Fruit fly (Drosophila melanogaster) whole organism, wandering third instar larva: ENCODE measurements around the gene CG4115.

Source experiments
- Abd-B ChIP-seq: fragments of >200 bp; optimal IDR thresholded peaks from 2 replicates; lab custom pipeline; 2017; ENCODE audit warnings: missing biosample characterization, missing genetic modification characterization
- CG32264 ChIP-seq: fragments of 200-800 bp; sonication (Bioruptor generic); optimal IDR thresholded peaks from 2 replicates; lab custom pipeline; 2016; ENCODE audit warnings: missing biosample characterization, missing genetic modification characterization
- CrebA ChIP-seq: fragments of 200-800 bp; sonication (Bioruptor generic); optimal IDR thresholded peaks from 2 replicates; lab custom pipeline; 2016; ENCODE audit warnings: missing biosample characterization, mild to moderate bottlenecking, missing genetic modification characterization, borderline replicate concordance
- Dfd ChIP-seq: fragments of >200 bp; optimal IDR thresholded peaks from 2 replicates; lab custom pipeline; 2017; ENCODE audit warnings: missing biosample characterization, missing genetic modification characterization
- GATAd ChIP-seq: sonication (Bioruptor generic); optimal IDR thresholded peaks from 2 replicates; lab custom pipeline; 2016; ENCODE audit warnings: missing biosample characterization, missing genetic modification characterization
- HLH106 ChIP-seq: fragments of 200-800 bp; optimal IDR thresholded peaks from 3 replicates; lab custom pipeline; 2019; ENCODE audit warnings: missing biosample characterization, mild to moderate bottlenecking, missing genetic modification characterization, moderate library complexity
- Hnf4 ChIP-seq: fragments of 200-800 bp; sonication (Bioruptor generic); optimal IDR thresholded peaks from 2 replicates; lab custom pipeline; 2016; ENCODE audit warnings: missing biosample characterization, mild to moderate bottlenecking, missing genetic modification characterization
- Hr78 ChIP-seq: fragments of >200 bp; optimal IDR thresholded peaks from 2 replicates; lab custom pipeline; 2017; ENCODE audit warnings: missing biosample characterization, missing genetic modification characterization
- Hr83 ChIP-seq: fragments of 200-300 bp; sonication (Bioruptor generic); optimal IDR thresholded peaks from 2 replicates; lab custom pipeline; 2016; ENCODE audit warnings: missing biosample characterization, mild to moderate bottlenecking, missing genetic modification characterization, moderate library complexity; ENCODE audit not compliant: poor library complexity, severe bottlenecking
- Jra ChIP-seq: sonication (Bioruptor generic); optimal IDR thresholded peaks from 2 replicates; lab custom pipeline; 2016; ENCODE audit warnings: missing biosample characterization, missing genetic modification characterization
- Mio ChIP-seq: sonication (Bioruptor generic); optimal IDR thresholded peaks from 2 replicates; lab custom pipeline; 2016; ENCODE audit warnings: missing biosample characterization, missing genetic modification characterization
- N ChIP-seq: fragments of >200 bp; optimal IDR thresholded peaks from 2 replicates; lab custom pipeline; 2018; ENCODE audit warnings: missing biosample characterization, missing external identifiers, missing genetic modification characterization
- OdsH ChIP-seq: fragments of 200-800 bp; sonication (Bioruptor generic); optimal IDR thresholded peaks from 2 replicates; lab custom pipeline; 2016; ENCODE audit warnings: missing biosample characterization, mild to moderate bottlenecking, missing genetic modification characterization
- Rel ChIP-seq, 2 experiments: fragments of 200-800 bp; sonication (Bioruptor generic) in 1 of 2; optimal IDR thresholded peaks; 2 replicates in 1 of 2; 3 replicates in 1 of 2; lab custom pipeline; 2016 to 2019; ENCODE audit warnings: mild to moderate bottlenecking in 2 of 2, missing biosample characterization in 2 of 2, missing genetic modification characterization in 2 of 2, moderate library complexity in 1 of 2
- Sp1 ChIP-seq: fragments of 200-800 bp; sonication (Bioruptor generic); optimal IDR thresholded peaks from 3 replicates; lab custom pipeline; 2019; ENCODE audit warnings: missing biosample characterization, mild to moderate bottlenecking, missing genetic modification characterization, moderate library complexity
- br ChIP-seq: fragments of 200-800 bp; sonication (Bioruptor generic); optimal IDR thresholded peaks from 2 replicates; lab custom pipeline; 2016; ENCODE audit warnings: missing biosample characterization, missing genetic modification characterization
- brk ChIP-seq: fragments of 200-800 bp; sonication (Bioruptor generic); optimal IDR thresholded peaks from 2 replicates; lab custom pipeline; 2016; ENCODE audit warnings: missing biosample characterization, mild to moderate bottlenecking, missing genetic modification characterization
- dmrt93B ChIP-seq: fragments of 200-800 bp; sonication (Bioruptor generic); optimal IDR thresholded peaks from 2 replicates; lab custom pipeline; 2018; ENCODE audit warnings: missing biosample characterization, mild to moderate bottlenecking, missing genetic modification characterization
- dsf ChIP-seq: sonication (Bioruptor generic); optimal IDR thresholded peaks from 2 replicates; lab custom pipeline; 2016; ENCODE audit warnings: missing biosample characterization, missing genetic modification characterization, borderline replicate concordance
- ey ChIP-seq: fragments of 200-800 bp; sonication (Bioruptor generic); optimal IDR thresholded peaks from 2 replicates; lab custom pipeline; 2016; ENCODE audit warnings: missing biosample characterization, missing genetic modification characterization
- foxo ChIP-seq, 2 experiments: fragments of 200-800 bp; sonication (Bioruptor generic); optimal IDR thresholded peaks; 2 replicates in 1 of 2; 3 replicates in 1 of 2; lab custom pipeline; 2016 to 2017; ENCODE audit warnings: missing biosample characterization in 2 of 2, missing genetic modification characterization in 2 of 2
- h ChIP-seq: fragments of 200-800 bp; sonication (Bioruptor generic); optimal IDR thresholded peaks from 3 replicates; lab custom pipeline; 2016; ENCODE audit warnings: missing biosample characterization, mild to moderate bottlenecking, missing genetic modification characterization
- jim ChIP-seq: fragments of 175-275, 200-325 bp; sonication (Bioruptor generic); optimal IDR thresholded peaks from 2 replicates; lab custom pipeline; 2016; ENCODE audit warnings: missing biosample characterization, mild to moderate bottlenecking, missing genetic modification characterization
- lola ChIP-seq: fragments of >200 bp; optimal IDR thresholded peaks from 2 replicates; lab custom pipeline; 2017; ENCODE audit warnings: missing biosample characterization, missing genetic modification characterization
- pan ChIP-seq: fragments of >200 bp; optimal IDR thresholded peaks from 2 replicates; lab custom pipeline; 2017
- psq ChIP-seq: fragments of 200-800 bp; sonication (Bioruptor generic); optimal IDR thresholded peaks from 3 replicates; lab custom pipeline; 2017; ENCODE audit warnings: missing biosample characterization, mild to moderate bottlenecking, missing genetic modification characterization, moderate library complexity
- rgr ChIP-seq: fragments of 200-800 bp; sonication (Bioruptor generic); optimal IDR thresholded peaks from 3 replicates; lab custom pipeline; 2016; ENCODE audit warnings: missing biosample characterization, mild to moderate bottlenecking, missing genetic modification characterization
- sage ChIP-seq: fragments of 200-800 bp; sonication (Bioruptor generic); optimal IDR thresholded peaks from 2 replicates; lab custom pipeline; 2016; ENCODE audit warnings: missing biosample characterization, mild to moderate bottlenecking, missing genetic modification characterization
- sv ChIP-seq: fragments of 200-800 bp; sonication (Bioruptor generic); optimal IDR thresholded peaks from 3 replicates; lab custom pipeline; 2016; ENCODE audit warnings: missing biosample characterization, missing genetic modification characterization
- tai ChIP-seq: sonication (Bioruptor generic); optimal IDR thresholded peaks from 2 replicates; lab custom pipeline; 2016; ENCODE audit warnings: missing biosample characterization, missing genetic modification characterization
- usp ChIP-seq: fragments of >200 bp; optimal IDR thresholded peaks from 2 replicates; lab custom pipeline; 2017; ENCODE audit warnings: missing biosample characterization, missing genetic modification characterization
- woc ChIP-seq: sonication (Bioruptor generic); optimal IDR thresholded peaks from 2 replicates; lab custom pipeline; 2016; ENCODE audit warnings: missing biosample characterization, mild to moderate bottlenecking, missing genetic modification characterization

Gene CG4115

dm6 chr3R:12383036-12383435 is 23.2 kb downstream of the CG4115 start, which contains the start of gene GstD11:
GstD11 (plus strand) TSS chr3R:12383336.
- TF ChIP-seq sv (no peak), lola (GFP tag; lab: Kevin White, UChicago) (no peak), Mio (GFP tag; lab: Kevin White, UChicago) (no peak), OdsH (GFP tag; lab: Kevin White, UChicago) (no peak), sage (no peak), HLH106 (tag; lab: Kevin White, UChicago) (no peak), GATAd (no peak)

dm6 chr3R:12383784-12384183 is 24.0 kb downstream of the CG4115 start:
- TF ChIP-seq jim (GFP tag; lab: Kevin White, UChicago) (no peak), Rel (GFP tag; optimal IDR thresholded peaks at IDR 0.05; lab: Kevin White, UChicago) (no peak), Rel (tag; optimal IDR thresholded peaks at IDR 0.05; lab: Kevin White, UChicago) (peak; percentile 87), CrebA (GFP tag; lab: Kevin White, UChicago) (peak; percentile 14)

DNA sequence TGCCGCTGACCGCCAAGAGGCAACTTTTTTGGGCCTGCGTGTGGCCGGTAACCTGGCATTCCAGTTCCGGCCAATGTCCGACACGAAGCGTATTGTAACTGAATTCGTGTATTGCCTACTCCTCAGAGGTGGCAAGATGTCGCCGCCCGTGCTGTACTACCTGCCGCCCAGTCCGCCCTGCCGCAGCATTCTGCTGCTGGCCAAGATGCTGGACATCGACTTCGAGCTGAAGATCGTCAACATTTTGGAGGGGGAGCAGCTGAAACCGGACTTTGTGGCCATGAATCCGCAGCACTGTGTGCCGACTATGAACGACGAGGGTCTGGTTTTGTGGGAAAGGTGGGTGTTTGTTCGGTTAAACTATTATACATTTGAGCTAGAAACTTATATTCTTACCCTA is 24.5 kb downstream of the CG4115 start:
- TF ChIP-seq h (no peak), jim (GFP tag; lab: Kevin White, UChicago) (no peak), woc (no peak), lola (GFP tag; lab: Kevin White, UChicago) (no peak), ey (GFP tag; lab: Kevin White, UChicago) (no peak), br (GFP tag; lab: Kevin White, UChicago) (no peak), N (GFP tag; lab: Kevin White, UChicago) (no peak), Hnf4 (GFP tag; lab: Kevin White, UChicago) (no peak), CrebA (GFP tag; lab: Kevin White, UChicago) (no peak), Jra (no peak), GATAd (no peak), dsf (GFP tag; lab: Kevin White, UChicago) (no peak), Dfd (GFP tag; lab: Kevin White, UChicago) (no peak), Abd-B (no peak), brk (GFP tag; lab: Kevin White, UChicago) (no peak), rgr (GFP tag; lab: Kevin White, UChicago) (no peak), usp (GFP tag; lab: Kevin White, UChicago) (no peak)

dm6 chr3R:12385949-12386348 is 26.1 kb downstream of the CG4115 start, which contains the start of gene Sol1:
Sol1 (plus strand) TSS chr3R:12386249.
- TF ChIP-seq psq (GFP tag; lab: Kevin White, UChicago) (no peak), pan (lab: Kevin White, UChicago) (no peak), Hr83 (no peak), lola (GFP tag; lab: Kevin White, UChicago) (no peak), OdsH (GFP tag; lab: Kevin White, UChicago) (no peak), GATAd (no peak), CG32264 (GFP tag; lab: Kevin White, UChicago) (no peak), Sp1 (GFP tag; lab: Kevin White, UChicago) (no peak), HLH106 (tag; lab: Kevin White, UChicago) (no peak), foxo (GFP tag; optimal IDR thresholded peaks at IDR 0.05; lab: Kevin White, UChicago) (no peak), Hr78 (GFP tag; lab: Kevin White, UChicago) (no peak), tai (GFP tag; lab: Kevin White, UChicago) (no peak), ey (GFP tag; lab: Kevin White, UChicago) (no peak), brk (GFP tag; lab: Kevin White, UChicago) (no peak), woc (no peak), dmrt93B (GFP tag; lab: Kevin White, UChicago) (no peak), sv (no peak), br (GFP tag; lab: Kevin White, UChicago) (no peak), jim (GFP tag; lab: Kevin White, UChicago) (no peak)

DNA sequence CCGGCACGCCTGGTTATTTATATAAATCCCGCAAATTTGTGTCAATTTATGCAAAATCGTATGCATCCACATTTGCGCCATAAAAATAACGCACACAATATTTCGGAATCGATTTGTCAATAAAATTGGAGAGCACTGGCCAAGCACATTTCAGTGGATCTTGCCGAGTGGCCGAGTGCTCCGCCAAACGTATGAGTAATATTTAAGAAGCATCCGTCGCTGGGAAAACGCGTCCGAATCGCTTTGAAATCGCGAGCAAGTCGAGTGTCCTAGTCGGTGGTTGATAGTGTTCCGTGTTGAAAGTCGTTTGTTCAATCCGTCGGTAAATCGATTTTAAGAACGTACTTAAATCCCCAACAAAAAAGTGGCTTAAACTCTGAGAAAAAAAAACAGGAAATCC is 27.2 kb downstream of the CG4115 start, which contains the start of gene CG33098:
Gene CG33098 (plus strand): TSS at position 224 of the 400 bp plus-strand sequence.
- TF ChIP-seq Sp1 (GFP tag; lab: Kevin White, UChicago) (no peak), OdsH (GFP tag; lab: Kevin White, UChicago) (no peak), Dfd (GFP tag; lab: Kevin White, UChicago) (no peak), Hnf4 (GFP tag; lab: Kevin White, UChicago) (no peak)
